Fruit fly (Drosophila melanogaster): ENCODE data around the gene CG31189.

DNA sequence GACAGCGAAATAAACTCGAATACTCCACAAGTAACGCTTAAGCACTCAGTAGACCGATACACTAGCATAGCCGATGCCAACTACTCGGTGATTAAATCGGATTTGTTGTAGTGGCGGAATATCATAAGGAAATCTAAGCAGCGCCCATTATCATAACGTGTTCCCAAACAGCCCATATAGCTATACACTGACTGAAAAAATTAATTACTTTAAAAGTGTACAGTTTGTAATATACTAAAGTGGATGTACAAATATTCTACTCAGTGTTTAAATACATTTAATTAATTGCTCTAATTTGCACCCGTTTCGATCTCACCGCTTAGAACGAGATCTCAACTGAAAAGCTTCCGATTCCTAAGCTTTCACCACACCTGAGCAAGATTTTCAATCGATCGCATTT lies 3.1 kb upstream of the CG31189 start, which contains the start of gene CG7079:
- TF ChIP-seq Myc (optimal IDR thresholded peaks at IDR 0.05) (no peak), h (optimal IDR thresholded peaks at IDR 0.05) (no peak), insv (optimal IDR thresholded peaks at IDR 0.05) (no peak), ttk (optimal IDR thresholded peaks at IDR 0.05) (no peak)
